Fruit fly (Drosophila melanogaster): ENCODE data around the gene Pbp95.

Gene Pbp95

dm6 chr3R:7999530-8000116, 14.0 kb upstream of the Pbp95 start, which contains the start of gene PIG-H (continued):
- peak; percentile 93 for TF ChIP-seq ssp (GFP tag; IDR thresholded peaks at IDR 0.05)
- peak; percentile 65 for TF ChIP-seq CG9797 (GFP tag; optimal IDR thresholded peaks at IDR 0.05)
- no peak for TF ChIP-seq tx (GFP tag; optimal IDR thresholded peaks at IDR 0.05)
- TF ChIP-seq aop (GFP tag; IDR thresholded peaks at IDR 0.05) = no peak
- no peak for TF ChIP-seq zfh1 (GFP tag; IDR thresholded peaks at IDR 0.05)
- TF ChIP-seq Nf-YC (tag; optimal IDR thresholded peaks at IDR 0.05) = peak; percentile 36
- no peak for TF ChIP-seq pfk (GFP tag; optimal IDR thresholded peaks at IDR 0.05)
- TF ChIP-seq org-1 (GFP tag; optimal IDR thresholded peaks at IDR 0.05) = no peak
- TF ChIP-seq CG12155 (GFP tag; optimal IDR thresholded peaks at IDR 0.05) = peak; percentile 2
- TF ChIP-seq E2f2 (GFP tag; IDR thresholded peaks at IDR 0.05) = peak; percentile 96
- TF ChIP-seq nau (GFP tag; optimal IDR thresholded peaks at IDR 0.05) = no peak
- no peak for TF ChIP-seq Dip3 (GFP tag; optimal IDR thresholded peaks at IDR 0.05)
- TF ChIP-seq lola (GFP tag; optimal IDR thresholded peaks at IDR 0.05) = peak in 1 of 3 experiments; percentile 22
- TF ChIP-seq Asciz (GFP tag; optimal IDR thresholded peaks at IDR 0.05) = no peak
- TF ChIP-seq schlank (tag; optimal IDR thresholded peaks at IDR 0.05) = no peak
- TF ChIP-seq CG7372 (GFP tag; IDR thresholded peaks at IDR 0.05) = no peak
- TF ChIP-seq CG15696 (tag; optimal IDR thresholded peaks at IDR 0.05) = no peak
- no peak for TF ChIP-seq kni (GFP tag; optimal IDR thresholded peaks at IDR 0.05)
- TF ChIP-seq CG16779 (GFP tag; IDR thresholded peaks at IDR 0.05) = no peak
- TF ChIP-seq CG15073 (GFP tag; optimal IDR thresholded peaks at IDR 0.05) = no peak
- TF ChIP-seq cwo (GFP tag; optimal IDR thresholded peaks at IDR 0.05) = no peak
- TF ChIP-seq so (GFP tag; IDR thresholded peaks at IDR 0.05) = no peak
- no peak for TF ChIP-seq CG34422 (GFP tag; IDR thresholded peaks at IDR 0.05)
- no peak for TF ChIP-seq ci (GFP tag; IDR thresholded peaks at IDR 0.05)
- no peak for TF ChIP-seq disco-r (GFP tag; optimal IDR thresholded peaks at IDR 0.05)
- TF ChIP-seq NfI (GFP tag; optimal IDR thresholded peaks at IDR 0.05) = no peak
- peak; percentile 40; the same call in 1 of the 2 replicates for TF ChIP-seq CG31441 (GFP tag; IDR thresholded peaks at IDR 0.05)
- 0 out of 2 replicates have a peak, but pooled peaks have one; percentile 33 for TF ChIP-seq CG3847 (GFP tag; IDR thresholded peaks at IDR 0.05)
- TF ChIP-seq fu2 (GFP tag; optimal IDR thresholded peaks at IDR 0.05) = no peak
- no peak for TF ChIP-seq bbx (GFP tag; IDR thresholded peaks at IDR 0.05; ENCODE audit: partially characterized antibody)
- no peak for TF ChIP-seq CG11093 (GFP tag; IDR thresholded peaks at IDR 0.05)
- no peak for TF ChIP-seq Fer3 (tag; optimal IDR thresholded peaks at IDR 0.05)
- peak; percentile 52 for TF ChIP-seq MESR4 (GFP tag; optimal IDR thresholded peaks at IDR 0.05)
- no peak for TF ChIP-seq CG3065 (GFP tag; optimal IDR thresholded peaks at IDR 0.05)
- TF ChIP-seq zfh2 (GFP tag; optimal IDR thresholded peaks at IDR 0.05) = no peak
- no peak for TF ChIP-seq dpn (GFP tag; optimal IDR thresholded peaks at IDR 0.05)
- no peak for TF ChIP-seq crol (GFP tag; IDR thresholded peaks at IDR 0.05)
- TF ChIP-seq gcm2 (GFP tag; optimal IDR thresholded peaks at IDR 0.05) = no peak
- TF ChIP-seq sr (GFP tag; IDR thresholded peaks at IDR 0.05) = no peak
- TF ChIP-seq lov (optimal IDR thresholded peaks at IDR 0.05) = no peak
- TF ChIP-seq lov (GFP tag; IDR thresholded peaks at IDR 0.05) = no peak
- no peak for TF ChIP-seq bowl (GFP tag; IDR thresholded peaks at IDR 0.05)
- peak; percentile 43 for TF ChIP-seq CoRest (tag; optimal IDR thresholded peaks at IDR 0.05)
- TF ChIP-seq CG2678 (tag; optimal IDR thresholded peaks at IDR 0.05) = peak; percentile 14
- TF ChIP-seq Hey (tag; optimal IDR thresholded peaks at IDR 0.05) = no peak
- TF ChIP-seq CG3407 (GFP tag; optimal IDR thresholded peaks at IDR 0.05) = no peak
- TF ChIP-seq run (tag; optimal IDR thresholded peaks at IDR 0.05) = no peak
- TF ChIP-seq corto (GFP tag; optimal IDR thresholded peaks at IDR 0.05) = no peak
- TF ChIP-seq CG1603 (tag; optimal IDR thresholded peaks at IDR 0.05) = peak; percentile 5
- no peak for TF ChIP-seq CG4617 (GFP tag; optimal IDR thresholded peaks at IDR 0.05; ENCODE audit: borderline replicate concordance)
- TF ChIP-seq Pdp1 (GFP tag; optimal IDR thresholded peaks at IDR 0.05) = peak in 1 of 2 experiments; percentile 99

Measured in whole organism, embryonic.